Fruit fly (Drosophila melanogaster): ENCODE data around the gene CG32572.

CG32572 gene

dm6 chrX:16772882-16773827 lies 52.2 kb downstream of the CG32572 start (continued):
- TF ChIP-seq CG3726 (GFP tag; IDR thresholded peaks at IDR 0.05) (peak; percentile 61; the same call in 1 of the 3 replicates), gce (GFP tag; IDR thresholded peaks at IDR 0.05) (peak; percentile 78), eve (GFP tag; optimal IDR thresholded peaks at IDR 0.05) (peak; percentile 1 to 62), CG12155 (GFP tag; optimal IDR thresholded peaks at IDR 0.05) (peak; percentile 36), p53 (GFP tag; optimal IDR thresholded peaks at IDR 0.05) (no peak), otp (GFP tag; IDR thresholded peaks at IDR 0.05) (peak; percentile 77), CG13287 (GFP tag; IDR thresholded peaks at IDR 0.05; ENCODE audit: partially characterized antibody) (no peak), CG14667 (GFP tag; IDR thresholded peaks at IDR 0.05) (peak; percentile 49), Awh (GFP tag; IDR thresholded peaks at IDR 0.05) (peak; percentile 83), al (GFP tag; IDR thresholded peaks at IDR 0.05) (no peak), ind (GFP tag; optimal IDR thresholded peaks at IDR 0.05) (peak; percentile 52), CG17186 (GFP tag; optimal IDR thresholded peaks at IDR 0.05) (no peak), Meics (GFP tag; optimal IDR thresholded peaks at IDR 0.05) (no peak), ase (GFP tag; IDR thresholded peaks at IDR 0.05) (peak; percentile 46; the same call in 1 of the 3 replicates), toy (GFP tag; IDR thresholded peaks at IDR 0.05) (no peak), wek (GFP tag; optimal IDR thresholded peaks at IDR 0.05) (no peak), odd (GFP tag; optimal IDR thresholded peaks at IDR 0.05) (no peak), cas (GFP tag; IDR thresholded peaks at IDR 0.05) (no peak), BEAF-32 (GFP tag; optimal IDR thresholded peaks at IDR 0.05) (no peak), org-1 (GFP tag; optimal IDR thresholded peaks at IDR 0.05) (peak; percentile 44), slp2 (GFP tag; optimal IDR thresholded peaks at IDR 0.05) (peak; percentile 46), ab (GFP tag; optimal IDR thresholded peaks at IDR 0.05) (no peak), stc (GFP tag; IDR thresholded peaks at IDR 0.05) (peak; percentile 73), Ada2b (GFP tag; IDR thresholded peaks at IDR 0.05) (peak; percentile 62), sc (optimal IDR thresholded peaks at IDR 0.05) (no peak), sc (GFP tag; optimal IDR thresholded peaks at IDR 0.05) (no peak), CG3281 (GFP tag; optimal IDR thresholded peaks at IDR 0.05) (no peak), CG2199 (GFP tag; IDR thresholded peaks at IDR 0.05) (peak; percentile 70; the same call in 1 of the 3 replicates), insv (GFP tag; optimal IDR thresholded peaks at IDR 0.05) (no peak), CG9215 (GFP tag; IDR thresholded peaks at IDR 0.05) (peak; percentile 39; the same call in 1 of the 2 replicates), CG2129 (GFP tag; IDR thresholded peaks at IDR 0.05; ENCODE audit: partially characterized antibody) (no peak), CG9797 (GFP tag; optimal IDR thresholded peaks at IDR 0.05) (no peak), HLH3B (GFP tag; IDR thresholded peaks at IDR 0.05) (peak; percentile 56), CG8359 (GFP tag; optimal IDR thresholded peaks at IDR 0.05; ENCODE audit: borderline replicate concordance) (peak; percentile 28), crp (GFP tag; optimal IDR thresholded peaks at IDR 0.05) (no peak), Dip2 (GFP tag; IDR thresholded peaks at IDR 0.05) (no peak), CG10959 (GFP tag; IDR thresholded peaks at IDR 0.05) (peak; percentile 78), CG8290 (GFP tag; optimal IDR thresholded peaks at IDR 0.05) (peak; percentile 46), CG8290 (tag; optimal IDR thresholded peaks at IDR 0.05) (no peak), sim (GFP tag; IDR thresholded peaks at IDR 0.05) (peak; percentile 48; the same call in 1 of the 2 replicates), tap (tag; optimal IDR thresholded peaks at IDR 0.05) (peak; percentile 67), fd96Cb (tag; optimal IDR thresholded peaks at IDR 0.05) (peak; percentile 59), CG10267 (tag; optimal IDR thresholded peaks at IDR 0.05) (peak; percentile 62), pnt (GFP tag; optimal IDR thresholded peaks at IDR 0.05) (peak; percentile 74), HLHmδ (GFP tag; optimal IDR thresholded peaks at IDR 0.05) (no peak), dan (GFP tag; IDR thresholded peaks at IDR 0.05) (peak; percentile 64; the same call in 1 of the 2 replicates), nau (GFP tag; optimal IDR thresholded peaks at IDR 0.05) (peak; percentile 25), CG15073 (GFP tag; optimal IDR thresholded peaks at IDR 0.05) (no peak), gcm2 (GFP tag; optimal IDR thresholded peaks at IDR 0.05) (peak; percentile 29)
